Worm (Caenorhabditis elegans): ENCODE data around the gene acdh-6.

DNA sequence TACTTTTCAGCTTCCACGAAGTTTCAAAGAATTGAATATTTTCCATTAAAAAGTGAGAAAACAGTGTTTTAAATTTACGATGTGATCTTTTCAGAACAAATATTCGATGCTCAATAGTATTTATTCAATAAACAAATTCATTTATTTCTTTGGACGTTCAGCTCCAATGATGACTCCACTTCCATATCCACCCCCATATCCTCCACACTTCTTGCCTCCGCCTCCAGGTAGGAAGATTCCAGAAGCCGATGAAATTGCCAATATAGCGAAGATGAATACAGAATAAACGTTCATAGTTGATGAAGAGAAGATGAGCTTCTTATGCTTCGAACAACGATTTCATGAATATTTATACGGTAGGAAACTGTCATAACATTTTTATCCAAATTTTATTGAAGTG lies 28.3 kb downstream of the acdh-6 start, which contains the start of gene fip-3:
- TF ChIP-seq akir-1 (GFP tag; optimal IDR thresholded peaks at IDR 0.05) (no peak), ama-1 (optimal IDR thresholded peaks at IDR 0.05) (no peak), ama-1 (GFP tag; optimal IDR thresholded peaks at IDR 0.05) (no peak), unc-62 (GFP tag; optimal IDR thresholded peaks at IDR 0.05) (no peak), somi-1 (GFP tag; optimal IDR thresholded peaks at IDR 0.05) (no peak), B0261.1 (tag; optimal IDR thresholded peaks at IDR 0.05) (no peak), ztf-3 (GFP tag; optimal IDR thresholded peaks at IDR 0.05) (no peak), nfyb-1 (GFP tag; IDR thresholded peaks at IDR 0.05) (no peak), snpc-1.1 (tag; optimal IDR thresholded peaks at IDR 0.05; ENCODE audit: insufficient read depth) (no peak), hlh-26 (GFP tag; conservative IDR thresholded peaks at IDR 0.05) (no peak), snpc-4 (GFP tag; optimal IDR thresholded peaks at IDR 0.05) (no peak), snpc-4 (tag; optimal IDR thresholded peaks at IDR 0.05) (no peak), let-526 (GFP tag; IDR thresholded peaks at IDR 0.05) (no peak), F49E8.2 (tag; optimal IDR thresholded peaks at IDR 0.05; ENCODE audit: insufficient read depth) (no peak), ceh-58 (GFP tag; IDR thresholded peaks at IDR 0.05) (no peak), K12H6.12 (tag; optimal IDR thresholded peaks at IDR 0.05) (no peak)

Measured in whole organism, young adult.